Fruit fly (Drosophila melanogaster) whole organism, embryonic: Measurements from ENCODE around the gene CG8419.

Experiments
- Atf3 ChIP-seq: fragments of 200-800 bp; sonication (Bioruptor generic); optimal IDR thresholded peaks from 3 replicates; lab custom pipeline; 2016; ENCODE audit warnings: missing biosample characterization, missing genetic modification characterization
- Blimp-1 ChIP-seq: fragments of 200-800 bp; sonication (Bioruptor generic); optimal IDR thresholded peaks from 3 replicates; lab custom pipeline; 2018; ENCODE audit warnings: missing biosample characterization, missing genetic modification characterization, mild to moderate bottlenecking, moderate library complexity, missing genetic modification reagents
- CG6683 ChIP-seq: fragments of 200-800 bp; sonication (Bioruptor generic); optimal IDR thresholded peaks from 2 replicates; lab custom pipeline; 2017; ENCODE audit warnings: missing biosample characterization, mild to moderate bottlenecking, missing genetic modification characterization, missing genetic modification reagents
- HLH3B ChIP-seq: fragments of 200-800 bp; sonication (Bioruptor generic); IDR thresholded peaks from 2 replicates; pipeline ENCODE4 v1.3.6; 2022; ENCODE audit warnings: missing biosample characterization, missing genetic modification characterization
- Lim3 ChIP-seq: fragments of 200-800 bp; sonication (Bioruptor generic); IDR thresholded peaks from 2 replicates; pipeline ENCODE4 v1.3.6; 2022; ENCODE audit warnings: missing biosample characterization, missing genetic modification characterization
- MBD-R2 ChIP-seq: fragments of 200-800 bp; sonication (Bioruptor generic); IDR thresholded peaks from 2 replicates; pipeline ENCODE4 v1.3.6; 2022; ENCODE audit warnings: missing biosample characterization, missing genetic modification characterization
- Mad ChIP-seq: fragments of 200-800 bp; sonication (Bioruptor generic); optimal IDR thresholded peaks from 2 replicates; lab custom pipeline; 2016; ENCODE audit warnings: missing biosample characterization, missing genetic modification characterization
- Pdp1 ChIP-seq, 2 experiments: fragments of 200-800 bp; sonication (Bioruptor generic); optimal IDR thresholded peaks; 3 replicates each; lab custom pipeline; 2016; ENCODE audit warnings: missing biosample characterization in 2 of 2, missing genetic modification characterization in 2 of 2, mild to moderate bottlenecking in 1 of 2, moderate library complexity in 1 of 2
- Vsx1 ChIP-seq: fragments of 200-800 bp; sonication (Bioruptor generic); optimal IDR thresholded peaks from 2 replicates; lab custom pipeline; 2017; ENCODE audit warnings: missing biosample characterization, mild to moderate bottlenecking, missing genetic modification characterization, missing genetic modification reagents
- chif ChIP-seq, 2 experiments: fragments of 200-800 bp; sonication (Bioruptor generic); optimal IDR thresholded peaks; 3 replicates each; lab custom pipeline; 2016; ENCODE audit warnings: missing biosample characterization in 2 of 2, missing genetic modification characterization in 2 of 2
- kni ChIP-seq: fragments of 200-800 bp; sonication (Bioruptor generic); optimal IDR thresholded peaks from 3 replicates; lab custom pipeline; 2017; ENCODE audit warnings: mild to moderate bottlenecking, missing biosample characterization, missing genetic modification reagents, missing genetic modification characterization
- lov ChIP-seq, 2 experiments: fragments of 200-800 bp in 1 of 2; fragments of >200 bp in 1 of 2; sonication (Bioruptor generic) in 1 of 2; IDR thresholded peaks in 1 of 2; optimal IDR thresholded peaks in 1 of 2; 2 replicates in 1 of 2; 3 replicates in 1 of 2; pipeline versions ENCODE4 v1.3.6 to Lab custom; 2017 to 2022; ENCODE audit warnings: missing biosample characterization in 1 of 2, missing genetic modification characterization in 1 of 2
- sd ChIP-seq: fragments of 200-800 bp; sonication (Bioruptor generic); optimal IDR thresholded peaks from 3 replicates; lab custom pipeline; 2018; ENCODE audit warnings: missing biosample characterization, mild to moderate bottlenecking, missing genetic modification characterization, moderate library complexity
- tin ChIP-seq: fragments of 200-800 bp; sonication (Bioruptor generic); optimal IDR thresholded peaks from 3 replicates; lab custom pipeline; 2016; ENCODE audit warnings: missing biosample characterization, missing genetic modification characterization

- TF ChIP-seq CG6683 (GFP tag; lab: Kevin White, UChicago) (no peak), chif (GFP tag; optimal IDR thresholded peaks at IDR 0.05; lab: Kevin White, UChicago) (no peak), lov (optimal IDR thresholded peaks at IDR 0.05; lab: Kevin White, UChicago) (no peak), lov (GFP tag; IDR thresholded peaks at IDR 0.05; lab: Robert Waterston, UW) (no peak), Atf3 (GFP tag; lab: Kevin White, UChicago) (no peak), tin (no peak), Vsx1 (GFP tag; lab: Kevin White, UChicago) (no peak), Lim3 (GFP tag; lab: Robert Waterston, UW) (no peak), Mad (GFP tag; lab: Kevin White, UChicago) (no peak), HLH3B (GFP tag; lab: Robert Waterston, UW) (no peak), sd (tag; lab: Kevin White, UChicago) (no peak), Pdp1 (GFP tag; optimal IDR thresholded peaks at IDR 0.05; lab: Kevin White, UChicago) (no peak), Blimp-1 (GFP tag; lab: Kevin White, UChicago) (no peak), kni (GFP tag; lab: Kevin White, UChicago) (no peak), MBD-R2 (no peak)
These were observed 36.2 kb downstream of the CG8419 start, which contains the start of gene CG14277 for dm6 chr2L:8242186-8242585.
